Worm (Caenorhabditis elegans): Measurements from ENCODE around the gene dnj-11.

DNA sequence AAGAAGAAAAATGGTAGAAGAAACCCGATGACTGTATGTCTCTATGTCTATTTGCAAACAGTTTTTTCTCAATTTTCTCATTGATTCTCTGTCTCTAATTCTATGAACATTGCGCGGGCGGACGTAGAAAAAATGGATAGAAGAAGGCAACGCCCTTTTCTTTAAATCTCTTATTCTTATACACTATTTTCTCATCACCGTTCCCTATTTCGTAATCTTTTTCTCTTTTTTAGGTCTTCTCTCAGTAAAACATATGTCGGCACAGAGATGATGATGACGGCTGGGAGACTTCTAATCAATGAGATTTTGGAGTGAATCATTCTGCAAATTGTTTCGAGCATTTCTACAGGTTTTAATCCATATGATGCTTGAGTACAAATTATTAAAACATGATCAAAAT, 36.5 kb downstream of the dnj-11 start:
- TF ChIP-seq nhr-76 (tag; optimal IDR thresholded peaks at IDR 0.05), result no peak
- TF ChIP-seq tbx-2 (tag; optimal IDR thresholded peaks at IDR 0.05), result peak; percentile 15
- TF ChIP-seq nhr-237 (tag; optimal IDR thresholded peaks at IDR 0.05), result peak; percentile 17
- no peak for TF ChIP-seq egl-27 (tag; optimal IDR thresholded peaks at IDR 0.05)
- no peak for TF ChIP-seq elt-2 (tag; optimal IDR thresholded peaks at IDR 0.05)
- TF ChIP-seq pax-3 (tag; optimal IDR thresholded peaks at IDR 0.05), result no peak
- no peak for TF ChIP-seq unc-62 (GFP tag; optimal IDR thresholded peaks at IDR 0.05)
- TF ChIP-seq ces-1 (GFP tag; optimal IDR thresholded peaks at IDR 0.05), result no peak
- no peak for TF ChIP-seq unc-130 (tag; optimal IDR thresholded peaks at IDR 0.05)
- no peak for TF ChIP-seq ama-1 (optimal IDR thresholded peaks at IDR 0.05)
- TF ChIP-seq lin-15B (tag; optimal IDR thresholded peaks at IDR 0.05), result no peak
- TF ChIP-seq ceh-90 (tag; optimal IDR thresholded peaks at IDR 0.05), result no peak
